Worm (Caenorhabditis elegans): ENCODE measurements around the gene T05A8.3.
A peak's percentile ranks its signal among the peaks of the same experiment; 100 is the strongest.

Gene T05A8.3

ce11 chrII:2700229-2700628 is 17.0 kb downstream of the T05A8.3 start, which contains the start of gene sri-61:
Gene sri-61 (minus strand): TSS chrII:2700329.
- no peak for TF ChIP-seq nhr-237 (tag; optimal IDR thresholded peaks at IDR 0.05)
- no peak for TF ChIP-seq sptf-1 (tag; optimal IDR thresholded peaks at IDR 0.05)
- no peak for TF ChIP-seq mls-2 (tag; optimal IDR thresholded peaks at IDR 0.05)
- no peak for TF ChIP-seq nhr-2 (tag; optimal IDR thresholded peaks at IDR 0.05)
- no peak for TF ChIP-seq elt-3 (tag; optimal IDR thresholded peaks at IDR 0.05)

ce11 chrII:2698378-2698777 is 18.9 kb downstream of the T05A8.3 start, which contains the start of gene sri-62:
Gene sri-62 (minus strand): TSS chrII:2698478.
- TF ChIP-seq lsy-2 (tag; optimal IDR thresholded peaks at IDR 0.05) (no peak), bed-3 (GFP tag; optimal IDR thresholded peaks at IDR 0.05) (no peak), unc-120 (tag; optimal IDR thresholded peaks at IDR 0.05; ENCODE audit: poor library complexity, severe bottlenecking) (no peak), M03D4.4 (tag; optimal IDR thresholded peaks at IDR 0.05) (no peak), elt-3 (tag; optimal IDR thresholded peaks at IDR 0.05) (no peak), nhr-12 (tag; optimal IDR thresholded peaks at IDR 0.05) (no peak), ceh-39 (tag; optimal IDR thresholded peaks at IDR 0.05) (no peak), ceh-43 (GFP tag; optimal IDR thresholded peaks at IDR 0.05) (no peak), nhr-237 (tag; optimal IDR thresholded peaks at IDR 0.05) (no peak), blmp-1 (tag; optimal IDR thresholded peaks at IDR 0.05) (no peak)

ce11 chrII:2695079-2695478 is 22.2 kb downstream of the T05A8.3 start:
- no peak for TF ChIP-seq ham-2 (GFP tag; optimal IDR thresholded peaks at IDR 0.05)
- peak; percentile 18 for TF ChIP-seq ces-1 (GFP tag; optimal IDR thresholded peaks at IDR 0.05)

- TF ChIP-seq ztf-11 (tag; optimal IDR thresholded peaks at IDR 0.05) (no peak), nhr-2 (tag; optimal IDR thresholded peaks at IDR 0.05) (no peak), mep-1 (tag; optimal IDR thresholded peaks at IDR 0.05) (no peak), tbx-8 (GFP tag; optimal IDR thresholded peaks at IDR 0.05) (no peak), unc-62 (GFP tag; optimal IDR thresholded peaks at IDR 0.05) (no peak), lin-13 (tag; optimal IDR thresholded peaks at IDR 0.05) (no peak), flh-1 (GFP tag; optimal IDR thresholded peaks at IDR 0.05) (no peak), elt-1 (tag; optimal IDR thresholded peaks at IDR 0.05; ENCODE audit: borderline replicate concordance, insufficient read depth) (no peak), ceh-83 (GFP tag; optimal IDR thresholded peaks at IDR 0.05) (no peak), cnd-1 (tag; optimal IDR thresholded peaks at IDR 0.05) (no peak), nhr-28 (tag; optimal IDR thresholded peaks at IDR 0.05) (no peak), ces-1 (GFP tag; optimal IDR thresholded peaks at IDR 0.05) (no peak), lin-32 (GFP tag; optimal IDR thresholded peaks at IDR 0.05) (no peak), zip-8 (tag; optimal IDR thresholded peaks at IDR 0.05) (no peak), unc-39 (tag; optimal IDR thresholded peaks at IDR 0.05) (no peak), snpc-4 (tag; optimal IDR thresholded peaks at IDR 0.05) (no peak), nhr-237 (tag; optimal IDR thresholded peaks at IDR 0.05) (no peak), mls-2 (tag; optimal IDR thresholded peaks at IDR 0.05) (no peak), pha-4 (tag; optimal IDR thresholded peaks at IDR 0.05) (no peak), blmp-1 (tag; optimal IDR thresholded peaks at IDR 0.05) (no peak)
Observed at ce11 chrII:2692476-2692875, 24.8 kb downstream of the T05A8.3 start, which contains the start of gene set-11. Gene set-11 (minus strand): TSS chrII:2692576.

- no peak for TF ChIP-seq lin-32 (GFP tag; optimal IDR thresholded peaks at IDR 0.05)
- TF ChIP-seq hlh-1 (tag; optimal IDR thresholded peaks at IDR 0.05), result no peak
- no peak for TF ChIP-seq unc-62 (GFP tag; optimal IDR thresholded peaks at IDR 0.05)
- no peak for TF ChIP-seq flh-1 (GFP tag; optimal IDR thresholded peaks at IDR 0.05)
- no peak for TF ChIP-seq sem-2 (GFP tag; optimal IDR thresholded peaks at IDR 0.05)
- no peak for TF ChIP-seq elt-1 (tag; optimal IDR thresholded peaks at IDR 0.05; ENCODE audit: borderline replicate concordance, insufficient read depth)
- no peak for TF ChIP-seq bed-3 (GFP tag; optimal IDR thresholded peaks at IDR 0.05)
- TF ChIP-seq lin-13 (tag; optimal IDR thresholded peaks at IDR 0.05), result no peak
- TF ChIP-seq nhr-2 (tag; optimal IDR thresholded peaks at IDR 0.05), result no peak
- TF ChIP-seq sptf-1 (tag; optimal IDR thresholded peaks at IDR 0.05), result no peak
- TF ChIP-seq nhr-28 (tag; optimal IDR thresholded peaks at IDR 0.05), result no peak
- TF ChIP-seq tbx-8 (GFP tag; optimal IDR thresholded peaks at IDR 0.05), result no peak
- TF ChIP-seq blmp-1 (tag; optimal IDR thresholded peaks at IDR 0.05), result no peak
- no peak for TF ChIP-seq ceh-43 (GFP tag; optimal IDR thresholded peaks at IDR 0.05)
- no peak for TF ChIP-seq lsy-2 (tag; optimal IDR thresholded peaks at IDR 0.05)
- no peak for TF ChIP-seq drap-1 (GFP tag; optimal IDR thresholded peaks at IDR 0.05)
- no peak for TF ChIP-seq ham-2 (GFP tag; optimal IDR thresholded peaks at IDR 0.05)
- no peak for TF ChIP-seq zip-8 (tag; optimal IDR thresholded peaks at IDR 0.05)
- TF ChIP-seq ces-1 (GFP tag; optimal IDR thresholded peaks at IDR 0.05), result no peak
- TF ChIP-seq mab-5 (tag; optimal IDR thresholded peaks at IDR 0.05), result no peak
Observed at ce11 chrII:2690080-2690479, 27.2 kb downstream of the T05A8.3 start, which contains the start of gene nspf-3. Gene nspf-3 (minus strand): TSS chrII:2690180.
